Fruit fly (Drosophila melanogaster): ENCODE data around the gene CG33641.

CG33641 gene

dm6 chr2L:13528742-13529141, at the start of gene CG33641:
CG33641 (plus strand) TSS chr2L:13529042.
- TF ChIP-seq Myc (optimal IDR thresholded peaks at IDR 0.05) (no peak), h (optimal IDR thresholded peaks at IDR 0.05) (no peak), ttk (optimal IDR thresholded peaks at IDR 0.05) (no peak), Sin3A (optimal IDR thresholded peaks at IDR 0.05) (no peak), psq (optimal IDR thresholded peaks at IDR 0.05) (no peak), insv (optimal IDR thresholded peaks at IDR 0.05) (no peak)

DNA sequence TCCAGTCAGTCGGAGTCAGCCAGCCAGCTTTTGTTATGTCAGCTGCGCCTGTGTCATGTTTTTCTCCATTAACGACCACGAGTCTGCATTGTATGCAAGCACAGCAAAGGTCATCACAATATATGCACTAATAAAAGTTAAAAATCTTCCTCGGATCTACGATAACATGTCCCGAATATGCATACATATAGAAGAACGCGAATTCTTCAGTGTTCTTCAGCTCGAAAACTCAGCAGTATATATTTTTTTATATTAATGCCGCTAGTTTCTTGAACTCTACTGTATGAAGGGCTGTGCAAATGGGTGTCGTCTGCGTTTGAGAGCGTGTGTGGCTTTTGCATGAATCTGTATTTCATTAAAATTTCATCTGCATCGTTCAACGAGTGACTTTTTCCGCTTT, 46.6 kb upstream of the CG33641 start:
- TF ChIP-seq psq (optimal IDR thresholded peaks at IDR 0.05) (no peak), Sin3A (optimal IDR thresholded peaks at IDR 0.05) (no peak), h (optimal IDR thresholded peaks at IDR 0.05) (no peak), ttk (optimal IDR thresholded peaks at IDR 0.05) (no peak), Myc (optimal IDR thresholded peaks at IDR 0.05) (no peak), insv (optimal IDR thresholded peaks at IDR 0.05) (no peak)

- TF ChIP-seq insv (optimal IDR thresholded peaks at IDR 0.05), result no peak
- no peak for TF ChIP-seq Sin3A (optimal IDR thresholded peaks at IDR 0.05)
- no peak for TF ChIP-seq ttk (optimal IDR thresholded peaks at IDR 0.05)
- TF ChIP-seq psq (optimal IDR thresholded peaks at IDR 0.05), result no peak
- TF ChIP-seq Myc (optimal IDR thresholded peaks at IDR 0.05), result no peak
- TF ChIP-seq h (optimal IDR thresholded peaks at IDR 0.05), result no peak
Measured at dm6 chr2L:13497915-13498314, 30.9 kb upstream of the CG33641 start.

dm6 chr2L:13500416-13500815, 28.4 kb upstream of the CG33641 start:
- TF ChIP-seq Myc (optimal IDR thresholded peaks at IDR 0.05) (no peak), psq (optimal IDR thresholded peaks at IDR 0.05) (no peak), Sin3A (optimal IDR thresholded peaks at IDR 0.05) (no peak), insv (optimal IDR thresholded peaks at IDR 0.05) (no peak), h (optimal IDR thresholded peaks at IDR 0.05) (no peak), ttk (optimal IDR thresholded peaks at IDR 0.05) (no peak)

DNA sequence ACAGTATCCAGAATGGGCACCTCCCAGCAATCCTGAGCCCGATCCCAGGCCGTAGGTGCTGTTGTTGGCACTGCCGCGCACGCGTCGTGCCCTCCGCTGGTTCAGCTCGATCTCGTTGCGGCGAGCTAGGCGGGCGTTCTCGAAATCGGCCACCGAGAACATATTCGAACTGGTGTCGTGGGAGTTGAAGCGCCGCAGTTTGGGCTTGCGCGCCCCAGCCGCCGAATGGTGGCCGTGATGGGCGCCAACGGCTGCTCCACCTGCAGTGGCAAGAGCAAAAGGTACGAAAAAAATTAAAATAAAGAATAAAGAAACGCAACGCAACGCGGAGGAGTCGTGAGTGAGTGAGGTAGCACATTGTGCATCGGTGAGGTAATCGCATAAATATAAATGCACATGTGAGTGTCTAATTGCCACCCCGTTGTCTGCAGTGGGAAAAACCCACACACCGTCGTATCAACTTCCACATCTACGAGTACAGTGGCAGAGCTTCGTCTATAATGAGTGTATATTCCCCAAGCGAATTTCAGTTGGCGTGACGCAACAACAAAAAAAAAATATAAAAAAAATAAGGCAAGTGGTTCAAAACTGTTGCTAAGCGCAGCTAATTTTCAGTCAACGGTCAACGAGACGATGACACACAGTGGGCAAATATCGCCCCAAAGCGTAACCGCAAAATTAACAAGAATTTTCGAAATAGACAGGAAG, 19.2 kb upstream of the CG33641 start:
- TF ChIP-seq ttk (optimal IDR thresholded peaks at IDR 0.05) (no peak), h (optimal IDR thresholded peaks at IDR 0.05) (no peak), psq (optimal IDR thresholded peaks at IDR 0.05) (no peak), Sin3A (optimal IDR thresholded peaks at IDR 0.05) (no peak), insv (optimal IDR thresholded peaks at IDR 0.05) (no peak), Myc (optimal IDR thresholded peaks at IDR 0.05) (no peak)

DNA sequence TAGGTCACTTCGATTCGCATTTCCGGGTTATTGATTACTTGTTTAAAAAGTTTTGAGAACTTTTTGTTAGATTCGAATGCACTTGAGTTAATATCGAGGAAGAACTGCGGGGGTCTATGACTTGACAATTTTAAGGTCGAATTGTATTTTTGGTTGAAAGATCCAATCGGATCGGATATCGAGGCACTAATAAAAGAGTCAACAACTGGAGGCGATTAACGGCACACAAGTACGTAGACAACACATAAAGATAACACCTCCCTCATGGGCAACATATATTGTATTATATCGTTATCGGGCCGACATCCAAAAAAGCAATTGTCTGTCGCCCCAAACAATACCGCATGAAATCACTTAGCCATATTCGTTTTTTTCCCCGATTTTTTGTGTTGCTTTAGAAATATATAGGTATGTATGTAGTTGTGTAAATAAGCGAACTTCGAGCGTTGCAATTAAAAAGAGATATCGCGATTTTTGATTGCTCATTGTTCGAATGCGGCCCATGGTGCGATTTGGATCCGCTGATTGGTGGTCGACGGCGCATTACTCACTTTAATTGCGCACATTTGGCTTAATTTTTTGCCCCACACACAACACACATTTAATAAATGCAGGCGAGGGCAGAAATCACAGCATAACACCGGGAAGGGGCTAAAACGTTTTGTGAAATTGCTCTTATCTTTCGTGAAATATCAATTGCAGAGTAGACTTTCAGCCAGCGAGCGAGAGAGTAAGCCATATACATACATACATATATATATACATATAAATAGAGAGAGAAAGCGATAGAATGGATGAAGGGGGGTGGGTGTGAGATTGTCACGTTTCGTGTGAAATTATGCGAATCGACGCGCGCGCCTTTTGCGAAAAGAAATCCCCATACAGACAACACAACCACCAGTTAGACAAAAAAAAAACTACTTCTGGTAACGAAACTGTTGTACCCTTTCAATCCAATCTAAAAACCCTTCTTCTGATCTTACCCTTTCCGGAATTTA, 17.7 kb upstream of the CG33641 start:
- TF ChIP-seq ttk (optimal IDR thresholded peaks at IDR 0.05) (no peak), h (optimal IDR thresholded peaks at IDR 0.05) (no peak), insv (optimal IDR thresholded peaks at IDR 0.05) (no peak), Sin3A (optimal IDR thresholded peaks at IDR 0.05) (no peak), Myc (optimal IDR thresholded peaks at IDR 0.05) (no peak), psq (optimal IDR thresholded peaks at IDR 0.05) (no peak)

- TF ChIP-seq insv (optimal IDR thresholded peaks at IDR 0.05) (no peak), Sin3A (optimal IDR thresholded peaks at IDR 0.05) (no peak), ttk (optimal IDR thresholded peaks at IDR 0.05) (no peak), Myc (optimal IDR thresholded peaks at IDR 0.05) (no peak), psq (optimal IDR thresholded peaks at IDR 0.05) (no peak), h (optimal IDR thresholded peaks at IDR 0.05) (no peak)
Measured at dm6 chr2L:13512182-13513032, 16.4 kb upstream of the CG33641 start.

dm6 chr2L:13513033-13513330, 15.9 kb upstream of the CG33641 start:
- TF ChIP-seq insv (optimal IDR thresholded peaks at IDR 0.05) (peak; percentile 85), psq (optimal IDR thresholded peaks at IDR 0.05) (no peak), h (optimal IDR thresholded peaks at IDR 0.05) (peak; percentile 60)

- TF ChIP-seq Sin3A (optimal IDR thresholded peaks at IDR 0.05) (no peak), insv (optimal IDR thresholded peaks at IDR 0.05) (peak; percentile 35)
Measured at dm6 chr2L:13513331-13514261, 15.2 kb upstream of the CG33641 start.

dm6 chr2L:13514262-13514937, 14.4 kb upstream of the CG33641 start:
- no peak for TF ChIP-seq ttk (optimal IDR thresholded peaks at IDR 0.05)
- no peak for TF ChIP-seq psq (optimal IDR thresholded peaks at IDR 0.05)
- TF ChIP-seq Sin3A (optimal IDR thresholded peaks at IDR 0.05), result no peak
- no peak for TF ChIP-seq h (optimal IDR thresholded peaks at IDR 0.05)
- TF ChIP-seq insv (optimal IDR thresholded peaks at IDR 0.05), result no peak
- no peak for TF ChIP-seq Myc (optimal IDR thresholded peaks at IDR 0.05)

All from Kc167 (cell line).